Comparison of ENCODE assay signal across 5 worm cellular contexts in the genomic region with DNA sequence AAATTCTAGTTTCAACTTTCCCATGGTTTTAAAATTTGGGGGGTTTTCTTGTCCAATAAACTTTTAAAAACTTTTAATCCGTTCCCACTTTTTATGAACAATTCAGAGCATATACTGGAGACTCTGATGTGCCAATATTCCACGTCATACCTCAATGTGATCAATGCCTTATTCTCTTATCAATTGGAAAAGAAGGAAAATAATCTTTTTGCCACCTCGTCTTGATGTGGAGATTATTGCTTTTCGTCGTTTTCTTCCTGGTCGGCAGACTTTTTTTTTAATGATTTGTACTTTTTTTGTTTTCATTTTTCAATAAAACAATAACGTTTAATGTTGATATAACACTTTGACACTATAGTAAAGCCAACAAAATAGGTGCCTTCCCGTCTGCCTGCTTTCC.
A peak's percentile ranks its signal among the peaks of the same experiment; 100 is the strongest.
TF ChIP-seq lines count a peak whose summit lies in the region.

No protein-coding gene starts in this region.

TF ChIP-seq in whole organism, L1 larva, 84 proteins besides CTCF, POLR2A, EP300 and RAD21:
- TF ChIP-seq dsc-1 (tag; optimal IDR thresholded peaks at IDR 0.05; lab: Kevin White, UChicago) (peak; percentile 14), hlh-4 (tag; optimal IDR thresholded peaks at IDR 0.05; lab: Kevin White, UChicago) (no peak), nhr-90 (tag; optimal IDR thresholded peaks at IDR 0.05; lab: Kevin White, UChicago; ENCODE audit: poor library complexity) (no peak), C04F5.9 (tag; optimal IDR thresholded peaks at IDR 0.05; lab: Kevin White, UChicago) (no peak), elt-2 (tag; optimal IDR thresholded peaks at IDR 0.05; lab: Kevin White, UChicago) (peak; percentile 17), nhr-11 (tag; optimal IDR thresholded peaks at IDR 0.05; lab: Kevin White, UChicago) (no peak)

TF ChIP-seq in whole organism, L2 larva, 48 proteins besides CTCF, POLR2A, EP300 and RAD21:
- TF ChIP-seq crh-2 (tag; optimal IDR thresholded peaks at IDR 0.05; lab: Kevin White, UChicago), result peak; percentile 50
- no peak for TF ChIP-seq unc-62 (GFP tag; optimal IDR thresholded peaks at IDR 0.05; lab: Kevin White, UChicago)
- peak; percentile 40 for TF ChIP-seq fos-1 (tag; optimal IDR thresholded peaks at IDR 0.05; lab: Kevin White, UChicago)
- TF ChIP-seq mdl-1 (tag; optimal IDR thresholded peaks at IDR 0.05; lab: Kevin White, UChicago), result no peak

TF ChIP-seq in whole organism, L3 larva, 47 proteins besides CTCF, POLR2A, EP300 and RAD21:
- TF ChIP-seq hmg-11 (tag; optimal IDR thresholded peaks at IDR 0.05; lab: Kevin White, UChicago), result no peak
- no peak for TF ChIP-seq skn-1 (tag; optimal IDR thresholded peaks at IDR 0.05; lab: Kevin White, UChicago)
- peak; percentile 67 for TF ChIP-seq elt-2 (tag; optimal IDR thresholded peaks at IDR 0.05; lab: Kevin White, UChicago)
- TF ChIP-seq ceh-28 (tag; optimal IDR thresholded peaks at IDR 0.05; lab: Kevin White, UChicago), result no peak
- TF ChIP-seq pqm-1 (tag; optimal IDR thresholded peaks at IDR 0.05; lab: Kevin White, UChicago), result peak; percentile 50
TF ChIP-seq in whole organism, L3 larva: peak in this region for 2.

TF ChIP-seq in whole organism, L4 larva, 104 proteins besides CTCF, POLR2A, EP300 and RAD21:
- peak; percentile 19; the same call in 1 of the 2 replicates for TF ChIP-seq dmd-6 (GFP tag; IDR thresholded peaks at IDR 0.05; lab: Robert Waterston, UW)
- TF ChIP-seq lsy-2 (tag; optimal IDR thresholded peaks at IDR 0.05; lab: Kevin White, UChicago), result peak in 1 of 2 experiments; percentile 21
- TF ChIP-seq ceh-20 (GFP tag; IDR thresholded peaks at IDR 0.05; lab: Robert Waterston, UW), result no peak
- peak; percentile 56 for TF ChIP-seq dve-1 (tag; optimal IDR thresholded peaks at IDR 0.05; lab: Kevin White, UChicago; ENCODE audit: insufficient read depth)
- TF ChIP-seq snpc-1.2 (GFP tag; IDR thresholded peaks at IDR 0.05; lab: Robert Waterston, UW), result no peak
- peak; percentile 5 for TF ChIP-seq nhr-28 (tag; optimal IDR thresholded peaks at IDR 0.05; lab: Kevin White, UChicago)
- peak; percentile 7 for TF ChIP-seq nhr-77 (tag; optimal IDR thresholded peaks at IDR 0.05; lab: Kevin White, UChicago)
- TF ChIP-seq pqm-1 (tag; optimal IDR thresholded peaks at IDR 0.05; lab: Kevin White, UChicago), result peak; percentile 90
- no peak for TF ChIP-seq daf-16 (GFP tag; optimal IDR thresholded peaks at IDR 0.05; lab: Kevin White, UChicago)
- peak; percentile 24 for TF ChIP-seq daf-16 (tag; optimal IDR thresholded peaks at IDR 0.05; lab: Kevin White, UChicago)

TF ChIP-seq in whole organism, young adult, 124 proteins besides CTCF, POLR2A, EP300 and RAD21:
- TF ChIP-seq let-607 (tag; optimal IDR thresholded peaks at IDR 0.05; lab: Kevin White, UChicago), result peak in 1 of 2 experiments; percentile 22
- peak; percentile 66 for TF ChIP-seq nhr-80 (tag; optimal IDR thresholded peaks at IDR 0.05; lab: Kevin White, UChicago)
- no peak for TF ChIP-seq sdz-38 (tag; optimal IDR thresholded peaks at IDR 0.05; lab: Kevin White, UChicago)
